Fruit fly (Drosophila melanogaster) whole organism, pupa: ENCODE measurements around the gene CG3857.

Experiments
- CG10348 ChIP-seq: fragments of 200-800 bp; sonication (Bioruptor generic); IDR thresholded peaks from 2 replicates; pipeline ENCODE4 v1.3.6; 2022; ENCODE audit warnings: missing biosample characterization, missing genetic modification characterization
- CG12605 ChIP-seq: fragments of 200-800 bp; sonication (Bioruptor generic); IDR thresholded peaks from 2 replicates; pipeline ENCODE4 v1.3.6; 2022; ENCODE audit warnings: missing biosample characterization, missing genetic modification characterization
- CG13204 ChIP-seq: fragments of 200-800 bp; sonication (Bioruptor generic); optimal IDR thresholded peaks from 2 replicates; lab custom pipeline; 2018; ENCODE audit warnings: missing biosample characterization, mild to moderate bottlenecking, missing genetic modification characterization, moderate library complexity
- CG14655 ChIP-seq: fragments of 200-800 bp; sonication (Bioruptor generic); optimal IDR thresholded peaks from 3 replicates; lab custom pipeline; 2017; ENCODE audit warnings: mild to moderate bottlenecking, missing biosample characterization, missing genetic modification reagents, missing genetic modification characterization
- CG15710 ChIP-seq: fragments of 200-800 bp; sonication (Bioruptor generic); optimal IDR thresholded peaks from 2 replicates; lab custom pipeline; 2018; ENCODE audit warnings: missing biosample characterization, mild to moderate bottlenecking, missing genetic modification characterization, moderate library complexity
- CG17806 ChIP-seq: fragments of 200-800 bp; sonication (Bioruptor generic); optimal IDR thresholded peaks from 2 replicates; lab custom pipeline; 2018; ENCODE audit warnings: missing biosample characterization, mild to moderate bottlenecking, missing genetic modification characterization, moderate library complexity
- CG32121 ChIP-seq: fragments of 200-800 bp; sonication (Bioruptor generic); IDR thresholded peaks from 2 replicates; pipeline ENCODE4 v1.3.6; 2022; ENCODE audit warnings: missing biosample characterization, missing genetic modification characterization
- CG34367 ChIP-seq: fragments of 200-800 bp; sonication (Bioruptor generic); optimal IDR thresholded peaks from 2 replicates; lab custom pipeline; 2018; ENCODE audit warnings: missing biosample characterization, mild to moderate bottlenecking, missing genetic modification characterization
- CG4496 ChIP-seq: fragments of 200-800 bp; sonication (Bioruptor generic); IDR thresholded peaks from 3 replicates; pipeline ENCODE4 v1.3.6; 2022; ENCODE audit warnings: missing biosample characterization, missing genetic modification characterization
- CG8159 ChIP-seq: fragments of 200-800 bp; sonication (Bioruptor generic); optimal IDR thresholded peaks from 3 replicates; lab custom pipeline; 2018; ENCODE audit warnings: missing biosample characterization, mild to moderate bottlenecking, missing genetic modification characterization, moderate library complexity
- CG8301 ChIP-seq: fragments of 200-800 bp; sonication (Bioruptor generic); optimal IDR thresholded peaks from 2 replicates; lab custom pipeline; 2018; ENCODE audit warnings: missing biosample characterization, mild to moderate bottlenecking, missing genetic modification characterization
- CG9948 ChIP-seq: fragments of 200-800 bp; sonication (Bioruptor generic); optimal IDR thresholded peaks from 2 replicates; lab custom pipeline; 2018; ENCODE audit warnings: missing biosample characterization, mild to moderate bottlenecking, missing genetic modification characterization, moderate library complexity
- D1 ChIP-seq: fragments of 200-800 bp; sonication (Bioruptor generic); optimal IDR thresholded peaks from 2 replicates; lab custom pipeline; 2018; ENCODE audit warnings: missing biosample characterization, mild to moderate bottlenecking, missing genetic modification characterization, moderate library complexity
- EcR ChIP-seq: fragments of 200-800 bp; sonication (Bioruptor generic); optimal IDR thresholded peaks from 3 replicates; lab custom pipeline; 2019; ENCODE audit warnings: missing biosample characterization, missing genetic modification characterization, mild to moderate bottlenecking, moderate library complexity, missing genetic modification reagents
- Ets98B ChIP-seq: fragments of 200-800 bp; sonication (Bioruptor generic); IDR thresholded peaks from 2 replicates; pipeline ENCODE4 v1.3.6; 2022; ENCODE audit warnings: missing biosample characterization, missing genetic modification characterization
- Pif1A ChIP-seq: fragments of 200-800 bp; sonication (Bioruptor generic); optimal IDR thresholded peaks from 3 replicates; lab custom pipeline; 2016; ENCODE audit warnings: missing biosample characterization, missing genetic modification characterization
- Pif1B ChIP-seq: fragments of 200-800 bp; sonication (Bioruptor generic); optimal IDR thresholded peaks from 3 replicates; lab custom pipeline; 2016; ENCODE audit warnings: missing biosample characterization, missing genetic modification characterization
- Snoo ChIP-seq: fragments of 200-800 bp; sonication (Bioruptor generic); optimal IDR thresholded peaks from 3 replicates; lab custom pipeline; 2017; ENCODE audit warnings: missing biosample characterization, mild to moderate bottlenecking, missing genetic modification characterization, inconsistent platforms
- fd96Ca ChIP-seq: fragments of 200-800 bp; sonication (Bioruptor generic); IDR thresholded peaks from 3 replicates; pipeline ENCODE4 v1.3.6; 2022; ENCODE audit warnings: missing biosample characterization, missing genetic modification characterization
- gl ChIP-seq: fragments of 200-800 bp; sonication (Bioruptor generic); optimal IDR thresholded peaks from 2 replicates; lab custom pipeline; 2018; ENCODE audit warnings: missing biosample characterization, mild to moderate bottlenecking, missing genetic modification characterization
- rn ChIP-seq: fragments of 200-800 bp; sonication (Bioruptor generic); IDR thresholded peaks from 2 replicates; pipeline ENCODE4 v1.3.6; 2022; ENCODE audit warnings: missing biosample characterization, missing genetic modification characterization

The CG3857 gene

DNA sequence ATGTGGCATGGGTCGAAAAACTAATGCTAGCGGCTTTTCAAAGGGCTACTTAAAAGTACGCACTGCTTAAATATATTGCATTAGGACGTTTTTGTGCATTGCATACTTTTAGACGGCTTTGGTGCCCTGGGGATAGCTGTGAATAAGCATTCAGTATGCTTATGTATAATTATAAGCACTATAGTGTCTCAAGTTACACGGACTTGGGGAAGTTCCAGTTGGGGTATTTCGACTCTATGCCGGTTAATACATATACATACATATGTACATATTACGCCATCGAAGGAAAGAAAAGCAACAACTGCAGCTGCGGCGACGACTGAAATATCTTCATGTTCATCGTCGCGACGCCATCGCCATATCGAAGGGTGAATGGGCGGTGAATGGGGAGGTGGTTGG, 23.4 kb upstream of the CG3857 start:
- no peak for TF ChIP-seq CG34367
- no peak for TF ChIP-seq CG8159 (tag; lab: Kevin White, UChicago)
- TF ChIP-seq CG10348 (GFP tag; lab: Robert Waterston, UW), result no peak
- TF ChIP-seq CG12605 (GFP tag; lab: Robert Waterston, UW), result no peak
- no peak for TF ChIP-seq CG32121 (GFP tag; lab: Robert Waterston, UW)
- TF ChIP-seq rn (GFP tag; lab: Robert Waterston, UW), result no peak
- no peak for TF ChIP-seq Snoo (tag; lab: Kevin White, UChicago)
- no peak for TF ChIP-seq CG4496 (GFP tag; lab: Robert Waterston, UW)
- TF ChIP-seq Pif1B (GFP tag; lab: Kevin White, UChicago), result no peak
- TF ChIP-seq CG14655, result no peak
- no peak for TF ChIP-seq D1 (tag; lab: Kevin White, UChicago)
- TF ChIP-seq gl (tag; lab: Kevin White, UChicago), result no peak
- TF ChIP-seq Ets98B (GFP tag; lab: Robert Waterston, UW), result no peak
- no peak for TF ChIP-seq CG15710 (tag; lab: Kevin White, UChicago)
- no peak for TF ChIP-seq Pif1A (GFP tag; lab: Kevin White, UChicago)

DNA sequence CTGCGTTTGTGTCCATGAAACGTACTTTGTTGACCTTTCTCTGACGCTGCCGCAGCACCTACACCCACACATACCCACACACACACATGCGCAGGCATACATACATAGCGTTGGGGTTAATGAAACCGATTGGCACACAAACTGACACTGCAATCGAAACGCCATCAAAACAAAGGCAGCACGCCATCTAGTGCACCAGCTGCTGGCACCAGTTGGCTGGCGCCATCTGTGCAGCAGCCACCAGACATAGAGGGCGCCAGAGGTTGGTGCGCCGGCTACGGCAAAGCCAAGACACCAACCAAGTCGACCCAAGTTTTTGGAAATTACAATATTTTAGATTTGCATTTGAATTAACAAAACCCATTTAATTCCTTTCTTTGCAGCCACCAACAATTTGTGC, 13.1 kb upstream of the CG3857 start:
- TF ChIP-seq CG4496 (GFP tag; lab: Robert Waterston, UW) (peak; percentile 59; the same call in 1 of the 3 replicates), Pif1B (GFP tag; lab: Kevin White, UChicago) (no peak), EcR (GFP tag; lab: Kevin White, UChicago) (peak; percentile 98)

DNA sequence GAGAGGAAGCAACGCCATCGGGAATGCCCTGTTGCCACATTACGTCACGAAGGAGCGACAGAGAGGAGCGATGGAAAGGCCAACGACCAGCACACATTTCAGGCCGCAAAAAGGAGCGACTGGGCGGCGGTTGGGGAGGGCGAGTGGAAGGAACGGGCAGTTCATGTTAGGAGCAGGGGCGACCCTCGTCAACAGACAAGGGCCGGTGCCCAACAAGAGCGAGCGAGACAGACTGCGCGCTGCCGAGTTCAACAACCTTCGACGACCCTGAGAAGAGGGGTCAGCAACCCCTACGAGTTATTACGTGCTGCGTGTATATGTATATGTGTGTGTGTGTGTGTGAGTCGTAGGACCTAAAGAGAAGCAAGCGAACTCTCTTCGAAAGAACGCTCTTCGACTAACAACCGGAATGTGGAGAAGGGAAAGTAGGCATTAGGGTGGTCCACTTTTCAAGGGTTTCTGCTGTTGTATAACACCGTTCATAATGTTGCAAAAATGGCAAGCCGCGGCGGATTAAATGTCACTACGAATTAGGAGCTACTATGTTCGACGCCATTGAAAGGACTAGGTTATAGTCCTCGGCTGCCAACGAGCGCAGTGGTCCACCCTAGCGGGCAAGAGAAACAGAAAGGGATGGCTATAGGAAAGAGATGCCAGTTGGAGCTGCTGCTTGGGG, 11.7 kb upstream of the CG3857 start:
- TF ChIP-seq rn (GFP tag; lab: Robert Waterston, UW) (peak; percentile 92), CG12605 (GFP tag; lab: Robert Waterston, UW) (peak; percentile 98), EcR (GFP tag; lab: Kevin White, UChicago) (peak; percentile 100), CG4496 (GFP tag; lab: Robert Waterston, UW) (peak; percentile 99), CG8159 (tag; lab: Kevin White, UChicago) (peak; percentile 100), D1 (tag; lab: Kevin White, UChicago) (peak; percentile 95), CG17806 (tag; lab: Kevin White, UChicago) (peak; percentile 99), gl (tag; lab: Kevin White, UChicago) (peak; percentile 98), CG8301 (peak; percentile 99), Ets98B (GFP tag; lab: Robert Waterston, UW) (peak; percentile 98), CG13204 (GFP tag; lab: Kevin White, UChicago) (peak; percentile 92), Pif1B (GFP tag; lab: Kevin White, UChicago) (peak; percentile 99), CG32121 (GFP tag; lab: Robert Waterston, UW) (peak; percentile 98), CG10348 (GFP tag; lab: Robert Waterston, UW) (peak; percentile 82), CG14655 (peak; percentile 99), CG9948 (peak; percentile 99), Pif1A (GFP tag; lab: Kevin White, UChicago) (peak; percentile 99), CG34367 (peak; percentile 99), fd96Ca (GFP tag; lab: Robert Waterston, UW) (peak; percentile 99), Snoo (tag; lab: Kevin White, UChicago) (peak; percentile 99), CG15710 (tag; lab: Kevin White, UChicago) (peak; percentile 98)

DNA sequence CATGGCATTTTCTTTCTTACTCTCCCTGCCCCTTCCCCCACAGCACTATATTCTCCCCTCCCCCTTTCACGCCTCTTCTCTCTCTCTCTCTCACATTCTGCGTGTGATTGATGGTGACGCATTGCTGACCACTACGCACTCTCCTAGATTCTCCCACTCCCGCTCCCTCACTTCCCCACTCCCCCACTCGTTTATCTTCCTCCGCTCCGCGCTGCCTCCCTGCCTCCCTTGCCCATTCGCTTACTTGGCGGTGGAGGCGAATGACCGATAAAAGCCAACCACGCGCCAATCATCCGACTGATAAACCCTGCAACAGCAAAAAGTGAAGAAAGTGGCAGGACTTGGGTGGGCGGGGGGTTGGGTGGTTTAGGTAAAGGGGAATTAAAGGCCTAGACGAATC, 10.5 kb upstream of the CG3857 start:
- TF ChIP-seq CG10348 (GFP tag; lab: Robert Waterston, UW) (no peak), EcR (GFP tag; lab: Kevin White, UChicago) (peak; percentile 99)

DNA sequence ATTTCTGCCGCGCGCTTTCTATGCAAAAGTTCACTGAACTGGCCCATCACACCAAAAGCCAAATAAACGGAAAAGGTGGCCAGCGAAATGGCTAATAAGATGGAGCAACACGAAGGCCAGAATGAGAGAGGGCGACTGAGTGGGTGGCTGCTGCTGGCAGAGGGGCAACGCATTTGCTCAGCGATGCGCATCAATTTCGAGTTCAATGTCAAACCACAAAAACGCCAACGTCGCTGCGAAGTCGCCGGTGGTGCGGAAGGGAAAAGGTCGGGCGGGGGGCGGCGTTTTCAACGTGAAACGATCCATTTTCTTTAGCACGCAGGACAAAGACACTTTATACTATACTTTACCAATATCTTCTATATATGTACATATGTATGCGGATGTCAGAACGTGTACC, 9.8 kb upstream of the CG3857 start:
- TF ChIP-seq Pif1A (GFP tag; lab: Kevin White, UChicago) (no peak), Ets98B (GFP tag; lab: Robert Waterston, UW) (no peak), CG4496 (GFP tag; lab: Robert Waterston, UW) (no peak), CG13204 (GFP tag; lab: Kevin White, UChicago) (no peak)

DNA sequence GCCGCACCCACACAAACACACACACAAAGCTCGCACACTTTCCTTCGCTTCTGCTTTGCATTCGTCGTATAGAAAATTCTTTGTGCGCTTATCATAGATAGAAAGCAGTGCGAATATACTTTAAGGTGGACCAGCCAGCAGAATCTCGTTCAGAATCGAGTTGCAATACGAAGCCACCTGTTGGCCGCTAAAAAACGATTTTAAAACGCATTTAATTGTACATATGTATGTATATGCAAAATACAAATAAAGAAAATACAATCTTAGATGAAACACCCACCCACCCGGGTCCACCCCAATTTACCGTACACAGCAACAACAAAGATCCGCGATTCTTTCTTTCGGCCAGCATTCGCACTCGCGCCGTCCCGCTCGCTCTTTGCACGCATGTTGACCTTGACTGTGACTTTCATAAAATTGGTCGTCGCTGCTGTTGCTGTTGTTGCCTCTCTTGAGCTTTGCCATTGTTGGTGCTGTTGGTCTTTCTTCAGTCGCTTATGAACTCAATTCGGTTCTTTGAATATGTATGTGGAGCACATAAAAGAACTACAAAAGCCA, 8.7 kb upstream of the CG3857 start:
- TF ChIP-seq CG14655 (peak; percentile 95), CG34367 (peak; percentile 91), fd96Ca (GFP tag; lab: Robert Waterston, UW) (peak; percentile 97), CG10348 (GFP tag; lab: Robert Waterston, UW) (no peak), CG32121 (GFP tag; lab: Robert Waterston, UW) (peak; percentile 94), CG15710 (tag; lab: Kevin White, UChicago) (peak; percentile 86), rn (GFP tag; lab: Robert Waterston, UW) (peak; percentile 84), CG9948 (peak; percentile 85), CG8159 (tag; lab: Kevin White, UChicago) (peak; percentile 99), Pif1A (GFP tag; lab: Kevin White, UChicago) (peak; percentile 93), CG13204 (GFP tag; lab: Kevin White, UChicago) (peak; percentile 66), Snoo (tag; lab: Kevin White, UChicago) (peak; percentile 90), CG4496 (GFP tag; lab: Robert Waterston, UW) (peak; percentile 98), CG17806 (tag; lab: Kevin White, UChicago) (peak; percentile 88), CG12605 (GFP tag; lab: Robert Waterston, UW) (peak; percentile 96), CG8301 (peak; percentile 95), D1 (tag; lab: Kevin White, UChicago) (peak; percentile 44), Pif1B (GFP tag; lab: Kevin White, UChicago) (peak; percentile 93), gl (tag; lab: Kevin White, UChicago) (peak; percentile 69), EcR (GFP tag; lab: Kevin White, UChicago) (no peak), Ets98B (GFP tag; lab: Robert Waterston, UW) (peak; percentile 94)
